Fruit fly (Drosophila melanogaster) whole organism, prepupa: ENCODE results near the gene Ppcs.

ENCODE experiments used
- Blimp-1 ChIP-seq: fragments of 200-800 bp; sonication (Bioruptor generic); optimal IDR thresholded peaks from 3 replicates; lab custom pipeline; 2017; ENCODE audit warnings: missing biosample characterization, missing genetic modification characterization, mild to moderate bottlenecking, moderate library complexity, missing genetic modification reagents
- CG10669 ChIP-seq: fragments of 200-800 bp; sonication (Bioruptor generic); optimal IDR thresholded peaks from 3 replicates; lab custom pipeline; 2018; ENCODE audit warnings: missing biosample characterization, mild to moderate bottlenecking, missing genetic modification characterization, moderate library complexity
- CG15336 ChIP-seq: fragments of 200-800 bp; sonication (Bioruptor generic); IDR thresholded peaks from 2 replicates; pipeline ENCODE4 v1.3.6; 2022; ENCODE audit warnings: missing biosample characterization, missing genetic modification characterization
- CG16779 ChIP-seq: fragments of 200-800 bp; sonication (Bioruptor generic); optimal IDR thresholded peaks from 3 replicates; lab custom pipeline; 2017; ENCODE audit warnings: missing biosample characterization, mild to moderate bottlenecking, missing genetic modification characterization
- CG3032 ChIP-seq: fragments of 200-800 bp; optimal IDR thresholded peaks from 2 replicates; lab custom pipeline; 2019; ENCODE audit warnings: missing biosample characterization, mild to moderate bottlenecking, missing genetic modification characterization, moderate library complexity
- CG6163 ChIP-seq: fragments of 200-800 bp; sonication (Bioruptor generic); IDR thresholded peaks from 3 replicates; pipeline ENCODE4 v1.3.6; 2022; ENCODE audit warnings: missing biosample characterization, missing genetic modification characterization
- CG6276 ChIP-seq: fragments of 200-800 bp; sonication (Bioruptor generic); optimal IDR thresholded peaks from 2 replicates; lab custom pipeline; 2017; ENCODE audit warnings: missing biosample characterization, mild to moderate bottlenecking, missing genetic modification characterization
- CG6808 ChIP-seq: fragments of 200-800 bp; sonication (Bioruptor generic); optimal IDR thresholded peaks from 3 replicates; lab custom pipeline; 2017; ENCODE audit warnings: missing biosample characterization, missing genetic modification characterization, mild to moderate bottlenecking, moderate library complexity, missing genetic modification reagents
- CG6854 ChIP-seq: fragments of 200-800 bp; sonication (Bioruptor generic); optimal IDR thresholded peaks from 2 replicates; lab custom pipeline; 2017; ENCODE audit warnings: missing biosample characterization, mild to moderate bottlenecking, missing genetic modification characterization
- CG8119 ChIP-seq: fragments of 200-800 bp; sonication (Bioruptor generic); IDR thresholded peaks from 3 replicates; pipeline ENCODE4 v1.3.6; 2022; ENCODE audit warnings: missing biosample characterization, missing genetic modification characterization
- CG8632 ChIP-seq: fragments of 200-800 bp; sonication (Bioruptor generic); optimal IDR thresholded peaks from 3 replicates; lab custom pipeline; 2016; ENCODE audit warnings: missing biosample characterization, missing genetic modification characterization
- CG9139 ChIP-seq: fragments of 200-800 bp; sonication (Bioruptor generic); optimal IDR thresholded peaks from 3 replicates; lab custom pipeline; 2017; ENCODE audit warnings: missing biosample characterization, mild to moderate bottlenecking, missing genetic modification characterization
- Eip78C ChIP-seq: fragments of 200-800 bp; sonication (Bioruptor generic); peaks from one replicate; lab custom pipeline; 2016; ENCODE audit warnings: missing biosample characterization, missing genetic modification characterization
- Eip93F ChIP-seq: fragments of 200-800 bp; sonication (Bioruptor generic); optimal IDR thresholded peaks from 2 replicates; lab custom pipeline; 2016; ENCODE audit warnings: missing biosample characterization, mild to moderate bottlenecking, missing genetic modification characterization
- Ets96B ChIP-seq: fragments of 200-800 bp; optimal IDR thresholded peaks from 2 replicates; lab custom pipeline; 2019; ENCODE audit warnings: missing biosample characterization, mild to moderate bottlenecking, missing genetic modification characterization, moderate library complexity
- Hr38 ChIP-seq: sonication (Bioruptor generic); optimal IDR thresholded peaks from 2 replicates; lab custom pipeline; 2016; ENCODE audit warnings: missing biosample characterization, missing genetic modification characterization
- Hr39 ChIP-seq: fragments of 200-800 bp; sonication (Bioruptor generic); optimal IDR thresholded peaks from 2 replicates; lab custom pipeline; 2016; ENCODE audit warnings: missing biosample characterization, missing genetic modification characterization
- Lpt ChIP-seq: fragments of 200-800 bp; sonication (Bioruptor generic); optimal IDR thresholded peaks from 3 replicates; lab custom pipeline; 2016; ENCODE audit warnings: missing biosample characterization, missing genetic modification characterization
- Met ChIP-seq: fragments of 200-800 bp; sonication (Bioruptor generic); optimal IDR thresholded peaks from 3 replicates; lab custom pipeline; 2016; ENCODE audit warnings: missing biosample characterization, missing genetic modification characterization
- Smox ChIP-seq: fragments of 200-800 bp; sonication (Bioruptor generic); optimal IDR thresholded peaks from 3 replicates; lab custom pipeline; 2016; ENCODE audit warnings: missing biosample characterization, missing genetic modification characterization
- Sox102F ChIP-seq: fragments of 200-800 bp; sonication (Bioruptor generic); optimal IDR thresholded peaks from 2 replicates; lab custom pipeline; 2016; ENCODE audit warnings: missing biosample characterization, mild to moderate bottlenecking, missing genetic modification characterization
- Sox14 ChIP-seq: fragments of 200-800 bp; sonication (Bioruptor generic); optimal IDR thresholded peaks from 3 replicates; lab custom pipeline; 2016; ENCODE audit warnings: missing biosample characterization, missing genetic modification characterization
- achi ChIP-seq: fragments of 200-800 bp; sonication (Bioruptor generic); optimal IDR thresholded peaks from 3 replicates; lab custom pipeline; 2016; ENCODE audit warnings: missing biosample characterization, missing genetic modification characterization
- dac ChIP-seq: fragments of 200-800 bp; sonication (Bioruptor generic); optimal IDR thresholded peaks from 2 replicates; lab custom pipeline; 2017; ENCODE audit warnings: missing biosample characterization, mild to moderate bottlenecking, missing genetic modification characterization
- dsx ChIP-seq: fragments of 200-800 bp; optimal IDR thresholded peaks from 3 replicates; lab custom pipeline; 2019; ENCODE audit warnings: missing biosample characterization, mild to moderate bottlenecking, missing genetic modification characterization, moderate library complexity; ENCODE audit not compliant: poor library complexity, severe bottlenecking
- eg ChIP-seq: fragments of 200-800 bp; sonication (Bioruptor generic); IDR thresholded peaks from 3 replicates; pipeline ENCODE4 v1.3.6; 2022; ENCODE audit warnings: missing biosample characterization, missing genetic modification characterization
- fd59A ChIP-seq: fragments of 200-800 bp; sonication (Bioruptor generic); optimal IDR thresholded peaks from 2 replicates; lab custom pipeline; 2017; ENCODE audit warnings: missing biosample characterization, mild to moderate bottlenecking, missing genetic modification characterization, missing genetic modification reagents
- fd85E ChIP-seq: fragments of 200-800 bp; sonication (Bioruptor generic); optimal IDR thresholded peaks from 3 replicates; lab custom pipeline; 2016; ENCODE audit warnings: missing biosample characterization, missing genetic modification characterization
- fkh ChIP-seq: fragments of 200-800 bp; sonication (Bioruptor generic); optimal IDR thresholded peaks from 3 replicates; lab custom pipeline; 2017; ENCODE audit warnings: missing biosample characterization, mild to moderate bottlenecking, missing genetic modification characterization, moderate library complexity
- net ChIP-seq: fragments of 200-800 bp; sonication (Bioruptor generic); optimal IDR thresholded peaks from 3 replicates; lab custom pipeline; 2016; ENCODE audit warnings: missing biosample characterization, missing genetic modification characterization
- pdm3 ChIP-seq: fragments of 200-800 bp; sonication (Bioruptor generic); optimal IDR thresholded peaks from 3 replicates; lab custom pipeline; 2016; ENCODE audit warnings: missing biosample characterization, missing genetic modification characterization
- salr ChIP-seq, 2 experiments: fragments of 200-800 bp; sonication (Bioruptor generic); optimal IDR thresholded peaks; 3 replicates each; lab custom pipeline; 2016 to 2018; ENCODE audit warnings: missing biosample characterization in 2 of 2, missing genetic modification characterization in 2 of 2, mild to moderate bottlenecking in 1 of 2
- ss ChIP-seq, 2 experiments: fragments of 200-800 bp; sonication (Bioruptor generic); optimal IDR thresholded peaks; 2 replicates in 1 of 2; 3 replicates in 1 of 2; lab custom pipeline; 2017 to 2018; ENCODE audit warnings: mild to moderate bottlenecking in 2 of 2, missing biosample characterization in 2 of 2, missing genetic modification characterization in 2 of 2, moderate library complexity in 1 of 2
- svp ChIP-seq: fragments of 200-800 bp; sonication (Bioruptor generic); peaks from one replicate; lab custom pipeline; 2016; ENCODE audit warnings: missing biosample characterization, missing genetic modification characterization
- vri ChIP-seq: fragments of 200-800 bp; sonication (Bioruptor generic); optimal IDR thresholded peaks from 3 replicates; lab custom pipeline; 2016; ENCODE audit warnings: missing biosample characterization, mild to moderate bottlenecking, missing genetic modification characterization

Ppcs gene

dm6 chr3R:19166077-19166778, 18.5 kb upstream of the Ppcs start:
- TF ChIP-seq svp (GFP tag; lab: Kevin White, UChicago) (peak; percentile 65), CG15336 (GFP tag; lab: Robert Waterston, UW) (no peak), CG6808 (GFP tag; lab: Kevin White, UChicago) (no peak), CG6276 (GFP tag; lab: Kevin White, UChicago) (no peak), fd59A (GFP tag; lab: Kevin White, UChicago) (no peak), fkh (GFP tag; lab: Kevin White, UChicago) (peak; percentile 33), Smox (GFP tag; lab: Kevin White, UChicago) (peak; percentile 9), Sox102F (GFP tag; lab: Kevin White, UChicago) (peak; percentile 4), Eip78C (peak; percentile 73), Met (GFP tag; lab: Kevin White, UChicago) (peak; percentile 20), pdm3 (GFP tag; lab: Kevin White, UChicago) (peak; percentile 35), Hr39 (GFP tag; lab: Kevin White, UChicago) (peak; percentile 5), Blimp-1 (GFP tag; lab: Kevin White, UChicago) (peak; percentile 71)

- TF ChIP-seq CG6163 (peak; percentile 81), achi (no peak), ss (GFP tag; optimal IDR thresholded peaks at IDR 0.05; lab: Kevin White, UChicago) (peak; percentile 63 to 70), CG6276 (GFP tag; lab: Kevin White, UChicago) (peak; percentile 75), CG6854 (GFP tag; lab: Kevin White, UChicago) (peak; percentile 60), Sox14 (GFP tag; lab: Kevin White, UChicago) (no peak), Hr38 (GFP tag; lab: Kevin White, UChicago) (no peak), CG8632 (GFP tag; lab: Kevin White, UChicago) (no peak), vri (peak; percentile 21), Smox (GFP tag; lab: Kevin White, UChicago) (peak; percentile 2), CG3032 (tag; lab: Kevin White, UChicago) (peak; percentile 0), Ets96B (tag; lab: Kevin White, UChicago) (peak; percentile 25), Lpt (GFP tag; lab: Kevin White, UChicago) (peak; percentile 29), CG15336 (GFP tag; lab: Robert Waterston, UW) (peak; percentile 61; the same call in 1 of the 2 replicates), CG9139 (GFP tag; lab: Kevin White, UChicago) (peak; percentile 59), Eip78C (peak; percentile 2), CG8119 (GFP tag; lab: Robert Waterston, UW) (peak; percentile 73), net (GFP tag; lab: Kevin White, UChicago) (peak; percentile 3), CG6808 (GFP tag; lab: Kevin White, UChicago) (peak; percentile 32), eg (peak; percentile 84), dsx (GFP tag; lab: Kevin White, UChicago) (peak; percentile 59), salr (GFP tag; optimal IDR thresholded peaks at IDR 0.05; lab: Kevin White, UChicago) (no peak), Sox102F (GFP tag; lab: Kevin White, UChicago) (peak; percentile 47), CG10669 (no peak), fd59A (GFP tag; lab: Kevin White, UChicago) (no peak), fd85E (GFP tag; lab: Kevin White, UChicago) (peak; percentile 20), Eip93F (GFP tag; lab: Kevin White, UChicago) (peak; percentile 11), dac (no peak), CG16779 (peak; percentile 42), Hr39 (GFP tag; lab: Kevin White, UChicago) (no peak)
Observed at dm6 chr3R:19165620-19166055, 17.9 kb upstream of the Ppcs start.
